Fruit fly (Drosophila melanogaster) whole organism: Measurements from ENCODE around the gene Obp18a.

Experiments used
- CG8478 ChIP-seq: fragments of >200 bp; optimal IDR thresholded peaks from 2 replicates; lab custom pipeline; 2018; ENCODE audit warnings: inconsistent platforms
- Dll ChIP-seq: fragments of >200 bp; optimal IDR thresholded peaks from 2 replicates; lab custom pipeline; 2017
- EcR ChIP-seq, 2 experiments: fragments of >200 bp; optimal IDR thresholded peaks; 2 replicates each; lab custom pipeline; 2017; ENCODE audit warnings: missing biosample characterization in 2 of 2, missing genetic modification characterization in 2 of 2, missing genetic modification reagents in 2 of 2
- pan ChIP-seq: fragments of >200 bp; optimal IDR thresholded peaks from 2 replicates; lab custom pipeline; 2017
- psq ChIP-seq: fragments of >200 bp; optimal IDR thresholded peaks from 2 replicates; lab custom pipeline; 2017
- usp ChIP-seq: fragments of >200 bp; optimal IDR thresholded peaks from 2 replicates; lab custom pipeline; 2017; ENCODE audit warnings: missing biosample characterization, missing genetic modification characterization, mixed read lengths

The Obp18a gene

dm6 chrX:19153288-19154130, 17.8 kb upstream of the Obp18a start:
- peak; percentile 77 for TF ChIP-seq Dll (lab: Kevin White, UChicago)
- no peak for TF ChIP-seq psq (lab: Kevin White, UChicago)
- no peak for TF ChIP-seq usp (GFP tag; lab: Kevin White, UChicago)
- TF ChIP-seq pan (lab: Kevin White, UChicago): no peak

dm6 chrX:19152570-19153287, 17.1 kb upstream of the Obp18a start:
- TF ChIP-seq Dll (lab: Kevin White, UChicago) (no peak), EcR (GFP tag; optimal IDR thresholded peaks at IDR 0.05; lab: Kevin White, UChicago) (no peak), CG8478 (no peak), usp (GFP tag; lab: Kevin White, UChicago) (no peak), pan (lab: Kevin White, UChicago) (no peak)

- TF ChIP-seq Dll (lab: Kevin White, UChicago) (no peak), usp (GFP tag; lab: Kevin White, UChicago) (no peak), pan (lab: Kevin White, UChicago) (no peak), psq (lab: Kevin White, UChicago) (no peak), CG8478 (no peak), EcR (GFP tag; optimal IDR thresholded peaks at IDR 0.05; lab: Kevin White, UChicago) (no peak)
Measured at dm6 chrX:19149511-19149876, 13.8 kb upstream of the Obp18a start.

- TF ChIP-seq CG8478: no peak
- TF ChIP-seq psq (lab: Kevin White, UChicago): no peak
- no peak for TF ChIP-seq usp (GFP tag; lab: Kevin White, UChicago)
- TF ChIP-seq pan (lab: Kevin White, UChicago): no peak
- no peak for TF ChIP-seq EcR (GFP tag; optimal IDR thresholded peaks at IDR 0.05; lab: Kevin White, UChicago)
- TF ChIP-seq Dll (lab: Kevin White, UChicago): no peak
Measured at dm6 chrX:19148798-19149510, 13.3 kb upstream of the Obp18a start.

- TF ChIP-seq psq (lab: Kevin White, UChicago) (no peak), usp (GFP tag; lab: Kevin White, UChicago) (no peak), Dll (lab: Kevin White, UChicago) (no peak), EcR (GFP tag; optimal IDR thresholded peaks at IDR 0.05; lab: Kevin White, UChicago) (no peak), pan (lab: Kevin White, UChicago) (no peak), CG8478 (no peak)
Measured at dm6 chrX:19147939-19148641, 12.4 kb upstream of the Obp18a start.

dm6 chrX:19146421-19146952, 10.8 kb upstream of the Obp18a start:
- TF ChIP-seq psq (lab: Kevin White, UChicago): no peak
- peak; percentile 50 for TF ChIP-seq pan (lab: Kevin White, UChicago)

- TF ChIP-seq usp (GFP tag; lab: Kevin White, UChicago): no peak
- no peak for TF ChIP-seq EcR (GFP tag; optimal IDR thresholded peaks at IDR 0.05; lab: Kevin White, UChicago)
- no peak for TF ChIP-seq psq (lab: Kevin White, UChicago)
Measured at dm6 chrX:19144785-19145422, 9.2 kb upstream of the Obp18a start.

dm6 chrX:19127216-19127615, 8.5 kb downstream of the Obp18a start, which contains the start of gene tgy:
Gene tgy (minus strand): TSS chrX:19127316.
- TF ChIP-seq CG8478: no peak
- TF ChIP-seq psq (lab: Kevin White, UChicago): no peak
- TF ChIP-seq usp (GFP tag; lab: Kevin White, UChicago): no peak
- no peak for TF ChIP-seq pan (lab: Kevin White, UChicago)
- TF ChIP-seq EcR (GFP tag; optimal IDR thresholded peaks at IDR 0.05; lab: Kevin White, UChicago): no peak
- TF ChIP-seq Dll (lab: Kevin White, UChicago): no peak

- TF ChIP-seq CG8478 (no peak), psq (lab: Kevin White, UChicago) (no peak), pan (lab: Kevin White, UChicago) (no peak), usp (GFP tag; lab: Kevin White, UChicago) (no peak), Dll (lab: Kevin White, UChicago) (no peak), EcR (GFP tag; optimal IDR thresholded peaks at IDR 0.05; lab: Kevin White, UChicago) (no peak)
Measured at dm6 chrX:19124288-19124687, 11.4 kb downstream of the Obp18a start, which contains the start of gene CG15882. Gene CG15882 (minus strand): TSS chrX:19124388.

- no peak for TF ChIP-seq EcR (GFP tag; optimal IDR thresholded peaks at IDR 0.05; lab: Kevin White, UChicago)
Measured at dm6 chrX:19120367-19120766, 15.3 kb downstream of the Obp18a start.
